Fruit fly (Drosophila melanogaster) whole organism, pupa: ENCODE data around the gene CG13005.

Experiments used
- CG10348 ChIP-seq: fragments of 200-800 bp; sonication (Bioruptor generic); IDR thresholded peaks from 2 replicates; pipeline ENCODE4 v1.3.6; 2022; ENCODE audit warnings: missing biosample characterization, missing genetic modification characterization
- CG12605 ChIP-seq: fragments of 200-800 bp; sonication (Bioruptor generic); IDR thresholded peaks from 2 replicates; pipeline ENCODE4 v1.3.6; 2022; ENCODE audit warnings: missing biosample characterization, missing genetic modification characterization
- CG13204 ChIP-seq: fragments of 200-800 bp; sonication (Bioruptor generic); optimal IDR thresholded peaks from 2 replicates; lab custom pipeline; 2018; ENCODE audit warnings: missing biosample characterization, mild to moderate bottlenecking, missing genetic modification characterization, moderate library complexity
- CG14655 ChIP-seq: fragments of 200-800 bp; sonication (Bioruptor generic); optimal IDR thresholded peaks from 3 replicates; lab custom pipeline; 2017; ENCODE audit warnings: mild to moderate bottlenecking, missing biosample characterization, missing genetic modification reagents, missing genetic modification characterization
- CG15710 ChIP-seq: fragments of 200-800 bp; sonication (Bioruptor generic); optimal IDR thresholded peaks from 2 replicates; lab custom pipeline; 2018; ENCODE audit warnings: missing biosample characterization, mild to moderate bottlenecking, missing genetic modification characterization, moderate library complexity
- CG17806 ChIP-seq: fragments of 200-800 bp; sonication (Bioruptor generic); optimal IDR thresholded peaks from 2 replicates; lab custom pipeline; 2018; ENCODE audit warnings: missing biosample characterization, mild to moderate bottlenecking, missing genetic modification characterization, moderate library complexity
- CG32121 ChIP-seq: fragments of 200-800 bp; sonication (Bioruptor generic); IDR thresholded peaks from 2 replicates; pipeline ENCODE4 v1.3.6; 2022; ENCODE audit warnings: missing biosample characterization, missing genetic modification characterization
- CG34367 ChIP-seq: fragments of 200-800 bp; sonication (Bioruptor generic); optimal IDR thresholded peaks from 2 replicates; lab custom pipeline; 2018; ENCODE audit warnings: missing biosample characterization, mild to moderate bottlenecking, missing genetic modification characterization
- CG4496 ChIP-seq: fragments of 200-800 bp; sonication (Bioruptor generic); IDR thresholded peaks from 3 replicates; pipeline ENCODE4 v1.3.6; 2022; ENCODE audit warnings: missing biosample characterization, missing genetic modification characterization
- CG8159 ChIP-seq: fragments of 200-800 bp; sonication (Bioruptor generic); optimal IDR thresholded peaks from 3 replicates; lab custom pipeline; 2018; ENCODE audit warnings: missing biosample characterization, mild to moderate bottlenecking, missing genetic modification characterization, moderate library complexity
- CG8301 ChIP-seq: fragments of 200-800 bp; sonication (Bioruptor generic); optimal IDR thresholded peaks from 2 replicates; lab custom pipeline; 2018; ENCODE audit warnings: missing biosample characterization, mild to moderate bottlenecking, missing genetic modification characterization
- CG9948 ChIP-seq: fragments of 200-800 bp; sonication (Bioruptor generic); optimal IDR thresholded peaks from 2 replicates; lab custom pipeline; 2018; ENCODE audit warnings: missing biosample characterization, mild to moderate bottlenecking, missing genetic modification characterization, moderate library complexity
- D1 ChIP-seq: fragments of 200-800 bp; sonication (Bioruptor generic); optimal IDR thresholded peaks from 2 replicates; lab custom pipeline; 2018; ENCODE audit warnings: missing biosample characterization, mild to moderate bottlenecking, missing genetic modification characterization, moderate library complexity
- EcR ChIP-seq: fragments of 200-800 bp; sonication (Bioruptor generic); optimal IDR thresholded peaks from 3 replicates; lab custom pipeline; 2019; ENCODE audit warnings: missing biosample characterization, missing genetic modification characterization, mild to moderate bottlenecking, moderate library complexity, missing genetic modification reagents
- Ets98B ChIP-seq: fragments of 200-800 bp; sonication (Bioruptor generic); IDR thresholded peaks from 2 replicates; pipeline ENCODE4 v1.3.6; 2022; ENCODE audit warnings: missing biosample characterization, missing genetic modification characterization
- Pif1A ChIP-seq: fragments of 200-800 bp; sonication (Bioruptor generic); optimal IDR thresholded peaks from 3 replicates; lab custom pipeline; 2016; ENCODE audit warnings: missing biosample characterization, missing genetic modification characterization
- Pif1B ChIP-seq: fragments of 200-800 bp; sonication (Bioruptor generic); optimal IDR thresholded peaks from 3 replicates; lab custom pipeline; 2016; ENCODE audit warnings: missing biosample characterization, missing genetic modification characterization
- Snoo ChIP-seq: fragments of 200-800 bp; sonication (Bioruptor generic); optimal IDR thresholded peaks from 3 replicates; lab custom pipeline; 2017; ENCODE audit warnings: missing biosample characterization, mild to moderate bottlenecking, missing genetic modification characterization, inconsistent platforms
- fd96Ca ChIP-seq: fragments of 200-800 bp; sonication (Bioruptor generic); IDR thresholded peaks from 3 replicates; pipeline ENCODE4 v1.3.6; 2022; ENCODE audit warnings: missing biosample characterization, missing genetic modification characterization
- gl ChIP-seq: fragments of 200-800 bp; sonication (Bioruptor generic); optimal IDR thresholded peaks from 2 replicates; lab custom pipeline; 2018; ENCODE audit warnings: missing biosample characterization, mild to moderate bottlenecking, missing genetic modification characterization
- rn ChIP-seq: fragments of 200-800 bp; sonication (Bioruptor generic); IDR thresholded peaks from 2 replicates; pipeline ENCODE4 v1.3.6; 2022; ENCODE audit warnings: missing biosample characterization, missing genetic modification characterization

Gene CG13005

dm6 chrX:16830081-16830480 is 26.6 kb downstream of the CG13005 start:
- TF ChIP-seq CG34367 (no peak), CG9948 (tag; lab: Kevin White, UChicago) (peak; percentile 14), rn (GFP tag; lab: Robert Waterston, UW) (no peak), CG13204 (GFP tag; lab: Kevin White, UChicago) (no peak), CG10348 (no peak), CG4496 (GFP tag; lab: Robert Waterston, UW) (peak; percentile 10; the same call in 1 of the 3 replicates), fd96Ca (GFP tag; lab: Robert Waterston, UW) (no peak)

dm6 chrX:16831848-16832247 is 28.4 kb downstream of the CG13005 start:
- TF ChIP-seq CG34367 (no peak), D1 (tag; lab: Kevin White, UChicago) (no peak), CG8159 (tag; lab: Kevin White, UChicago) (no peak), CG32121 (GFP tag; lab: Robert Waterston, UW) (no peak), Snoo (tag; lab: Kevin White, UChicago) (no peak), CG13204 (GFP tag; lab: Kevin White, UChicago) (no peak), Pif1A (no peak), CG14655 (GFP tag; lab: Kevin White, UChicago) (no peak), CG15710 (tag; lab: Kevin White, UChicago) (no peak)

- peak; percentile 47 for TF ChIP-seq D1 (tag; lab: Kevin White, UChicago)
- peak; percentile 85 for TF ChIP-seq Pif1A
- peak; percentile 78 for TF ChIP-seq gl (tag; lab: Kevin White, UChicago)
- TF ChIP-seq CG9948 (tag; lab: Kevin White, UChicago): peak; percentile 83
- TF ChIP-seq rn (GFP tag; lab: Robert Waterston, UW): peak; percentile 48; the same call in 1 of the 2 replicates
- peak; percentile 88 for TF ChIP-seq CG8159 (tag; lab: Kevin White, UChicago)
- peak; percentile 69 for TF ChIP-seq CG13204 (GFP tag; lab: Kevin White, UChicago)
- peak; percentile 89 for TF ChIP-seq CG32121 (GFP tag; lab: Robert Waterston, UW)
- peak; percentile 86 for TF ChIP-seq CG12605 (GFP tag; lab: Robert Waterston, UW)
- TF ChIP-seq CG15710 (tag; lab: Kevin White, UChicago): peak; percentile 90
- TF ChIP-seq CG10348: no peak
- peak; percentile 83 for TF ChIP-seq CG8301 (tag; lab: Kevin White, UChicago)
- peak; percentile 73 for TF ChIP-seq Snoo (tag; lab: Kevin White, UChicago)
- TF ChIP-seq EcR: peak; percentile 22
- peak; percentile 86 for TF ChIP-seq fd96Ca (GFP tag; lab: Robert Waterston, UW)
- TF ChIP-seq Ets98B (GFP tag; lab: Robert Waterston, UW): peak; percentile 87
- peak; percentile 87 for TF ChIP-seq CG34367
- peak; percentile 84 for TF ChIP-seq CG14655 (GFP tag; lab: Kevin White, UChicago)
- TF ChIP-seq CG17806 (tag; lab: Kevin White, UChicago): peak; percentile 85
- TF ChIP-seq Pif1B (GFP tag; lab: Kevin White, UChicago): peak; percentile 83
- TF ChIP-seq CG4496 (GFP tag; lab: Robert Waterston, UW): peak; percentile 91
Measured at dm6 chrX:16833097-16833496, 29.6 kb downstream of the CG13005 start.

- TF ChIP-seq rn (GFP tag; lab: Robert Waterston, UW): no peak
- no peak for TF ChIP-seq Snoo (tag; lab: Kevin White, UChicago)
- TF ChIP-seq CG8159 (tag; lab: Kevin White, UChicago): peak; percentile 11
- TF ChIP-seq CG8301 (tag; lab: Kevin White, UChicago): peak; percentile 79
- peak; percentile 36 for TF ChIP-seq CG15710 (tag; lab: Kevin White, UChicago)
- TF ChIP-seq CG9948 (tag; lab: Kevin White, UChicago): peak; percentile 73
- peak; percentile 38 for TF ChIP-seq CG17806 (tag; lab: Kevin White, UChicago)
- TF ChIP-seq Pif1B (GFP tag; lab: Kevin White, UChicago): peak; percentile 52
- peak; percentile 66 for TF ChIP-seq Pif1A
- peak; percentile 4 for TF ChIP-seq CG34367
- TF ChIP-seq CG4496 (GFP tag; lab: Robert Waterston, UW): peak; percentile 48; the same call in 2 of the 3 replicates
- TF ChIP-seq Ets98B (GFP tag; lab: Robert Waterston, UW): peak; percentile 19; the same call in 1 of the 2 replicates
- no peak for TF ChIP-seq gl (tag; lab: Kevin White, UChicago)
- TF ChIP-seq fd96Ca (GFP tag; lab: Robert Waterston, UW): 0 out of 3 replicates have a peak, but pooled peaks have one; percentile 47
- no peak for TF ChIP-seq D1 (tag; lab: Kevin White, UChicago)
- peak; percentile 81 for TF ChIP-seq CG32121 (GFP tag; lab: Robert Waterston, UW)
- TF ChIP-seq CG10348: no peak
- TF ChIP-seq CG14655 (GFP tag; lab: Kevin White, UChicago): peak; percentile 89
Measured at dm6 chrX:16834259-16834658, 30.8 kb downstream of the CG13005 start.

dm6 chrX:16835304-16835703 is 31.9 kb downstream of the CG13005 start, which contains the start of the genes CG13004 and CG46306:
Gene CG13004, minus strand, starts transcription at chrX:16835520.
Gene CG46306, minus strand, starts transcription at chrX:16835520.
- TF ChIP-seq fd96Ca (GFP tag; lab: Robert Waterston, UW) (no peak), CG32121 (GFP tag; lab: Robert Waterston, UW) (no peak; the same call in 1 of the 2 replicates), Ets98B (GFP tag; lab: Robert Waterston, UW) (peak; percentile 12; the same call in 1 of the 2 replicates), gl (tag; lab: Kevin White, UChicago) (peak; percentile 14), CG4496 (GFP tag; lab: Robert Waterston, UW) (peak; percentile 47; the same call in 1 of the 3 replicates), CG12605 (GFP tag; lab: Robert Waterston, UW) (peak; percentile 37; the same call in 1 of the 2 replicates), CG13204 (GFP tag; lab: Kevin White, UChicago) (peak; percentile 29), EcR (peak; percentile 21)
